Fruit fly (Drosophila melanogaster) whole organism, embryonic: ENCODE measurements around the gene Dlg5.

Source experiments
- Aef1 ChIP-seq: fragments of 200-800 bp; sonication (Bioruptor generic); IDR thresholded peaks from 3 replicates; pipeline ENCODE4 v1.3.6; 2022; ENCODE audit warnings: missing biosample characterization, missing genetic modification characterization
- Antp ChIP-seq: fragments of 200-800 bp; sonication (Bioruptor generic); optimal IDR thresholded peaks from 3 replicates; lab custom pipeline; 2016; ENCODE audit warnings: missing biosample characterization, missing genetic modification characterization
- Awh ChIP-seq: fragments of 200-800 bp; sonication (Bioruptor generic); IDR thresholded peaks from 2 replicates; pipeline ENCODE4, ENCODE4 v1.3.6; 2022; ENCODE audit warnings: missing biosample characterization, missing genetic modification characterization
- Bdp1 ChIP-seq: fragments of 200-800 bp; sonication (Bioruptor generic); optimal IDR thresholded peaks from 3 replicates; lab custom pipeline; 2016; ENCODE audit warnings: missing biosample characterization, missing genetic modification characterization
- CG10147 ChIP-seq: fragments of 200-800 bp; sonication (Bioruptor generic); optimal IDR thresholded peaks from 2 replicates; lab custom pipeline; 2019; ENCODE audit warnings: missing biosample characterization, mild to moderate bottlenecking, missing genetic modification characterization, moderate library complexity
- CG11504 ChIP-seq: fragments of 200-800 bp; sonication (Bioruptor generic); optimal IDR thresholded peaks from 3 replicates; lab custom pipeline; 2019; ENCODE audit warnings: missing biosample characterization, mild to moderate bottlenecking, missing genetic modification characterization, moderate library complexity
- CG12299 ChIP-seq: fragments of 200-800 bp; sonication (Bioruptor generic); optimal IDR thresholded peaks from 2 replicates; lab custom pipeline; 2018; ENCODE audit warnings: missing biosample characterization, mild to moderate bottlenecking, missing genetic modification characterization
- CG15514 ChIP-seq: fragments of 200-800 bp; sonication (Bioruptor generic); optimal IDR thresholded peaks from 3 replicates; lab custom pipeline; 2017; ENCODE audit warnings: missing biosample characterization, missing genetic modification characterization, mild to moderate bottlenecking, moderate library complexity, missing genetic modification reagents
- CG15696 ChIP-seq: fragments of 200-800 bp; sonication (Bioruptor generic); optimal IDR thresholded peaks from 2 replicates; lab custom pipeline; 2019; ENCODE audit warnings: missing biosample characterization, mild to moderate bottlenecking, missing genetic modification characterization, moderate library complexity
- CG17361 ChIP-seq: fragments of 200-800 bp; sonication (Bioruptor generic); IDR thresholded peaks from 3 replicates; pipeline ENCODE4 v1.3.6; 2022; ENCODE audit warnings: missing biosample characterization, missing genetic modification characterization
- CG2678 ChIP-seq: fragments of 200-800 bp; sonication (Bioruptor generic); optimal IDR thresholded peaks from 3 replicates; lab custom pipeline; 2019; ENCODE audit warnings: missing biosample characterization, mild to moderate bottlenecking, missing genetic modification characterization, moderate library complexity
- CG2875 ChIP-seq: fragments of 200-800 bp; sonication (Bioruptor generic); optimal IDR thresholded peaks from 2 replicates; lab custom pipeline; 2017; ENCODE audit warnings: missing biosample characterization, mild to moderate bottlenecking, missing genetic modification characterization, missing genetic modification reagents
- CG32532 ChIP-seq: fragments of 200-800 bp; sonication (Bioruptor generic); IDR thresholded peaks from 2 replicates; pipeline ENCODE4 v1.3.6; 2022; ENCODE audit warnings: missing biosample characterization, missing genetic modification characterization
- CG32767 ChIP-seq: fragments of 200-800 bp; sonication (Bioruptor generic); IDR thresholded peaks from 2 replicates; pipeline ENCODE4 v1.3.6; 2022; ENCODE audit warnings: missing biosample characterization, missing genetic modification characterization
- CG32772 ChIP-seq: fragments of 200-800 bp; sonication (Bioruptor generic); IDR thresholded peaks from 2 replicates; pipeline ENCODE4 v1.3.6; 2022; ENCODE audit warnings: missing biosample characterization, missing genetic modification characterization
- CG34224 ChIP-seq: fragments of 200-800 bp; sonication (Bioruptor generic); IDR thresholded peaks from 3 replicates; pipeline ENCODE4 v1.3.6; 2022; ENCODE audit warnings: missing biosample characterization, missing genetic modification characterization; ENCODE audit not compliant: partially characterized antibody
- CG4282 ChIP-seq: fragments of 200-800 bp; sonication (Bioruptor generic); optimal IDR thresholded peaks from 2 replicates; lab custom pipeline; 2016; ENCODE audit warnings: missing biosample characterization, missing genetic modification characterization
- CG4707 ChIP-seq: fragments of 200-800 bp; sonication (Bioruptor generic); optimal IDR thresholded peaks from 2 replicates; lab custom pipeline; 2018; ENCODE audit warnings: missing biosample characterization, mild to moderate bottlenecking, missing genetic modification characterization, moderate library complexity
- CG7271 ChIP-seq: fragments of 200-800 bp; sonication (Bioruptor generic); optimal IDR thresholded peaks from 2 replicates; lab custom pipeline; 2018; ENCODE audit warnings: missing biosample characterization, mild to moderate bottlenecking, missing genetic modification characterization, moderate library complexity
- CG7928 ChIP-seq: fragments of 200-800 bp; sonication (Bioruptor generic); optimal IDR thresholded peaks from 2 replicates; lab custom pipeline; 2017; ENCODE audit warnings: missing biosample characterization, mild to moderate bottlenecking, missing genetic modification characterization
- CG8478 ChIP-seq: fragments of >200 bp; optimal IDR thresholded peaks from 2 replicates; lab custom pipeline; 2018
- Dek ChIP-seq: fragments of 200-800 bp; sonication (Bioruptor generic); optimal IDR thresholded peaks from 3 replicates; lab custom pipeline; 2019; ENCODE audit warnings: missing biosample characterization, mild to moderate bottlenecking, missing genetic modification characterization, moderate library complexity
- Dll ChIP-seq: fragments of 200-800 bp; sonication (Bioruptor generic); IDR thresholded peaks from 4 replicates; pipeline ENCODE4 v1.3.6; 2022; ENCODE audit warnings: missing biosample characterization, missing genetic modification characterization; ENCODE audit not compliant: partially characterized antibody
- Doc3 ChIP-seq: fragments of 200-800 bp; sonication (Bioruptor generic); IDR thresholded peaks from 3 replicates; pipeline ENCODE4 v1.3.6; 2022; ENCODE audit warnings: missing biosample characterization, missing genetic modification characterization; ENCODE audit not compliant: partially characterized antibody
- GATAe ChIP-seq: fragments of 200-800 bp; sonication (Bioruptor generic); conservative IDR thresholded peaks from 2 replicates; pipeline ENCODE4 v1.3.6; 2022; ENCODE audit warnings: missing biosample characterization, missing genetic modification characterization
- Hand ChIP-seq: fragments of 200-800 bp; sonication (Bioruptor generic); optimal IDR thresholded peaks from 2 replicates; lab custom pipeline; 2017; ENCODE audit warnings: mild to moderate bottlenecking, missing biosample characterization, missing genetic modification reagents, missing genetic modification characterization
- Hr51 ChIP-seq, 2 experiments: fragments of 200-800 bp; sonication (Bioruptor generic); optimal IDR thresholded peaks; 2 replicates in 1 of 2; 3 replicates in 1 of 2; lab custom pipeline; 2016 to 2018; ENCODE audit warnings: missing biosample characterization in 2 of 2, missing genetic modification characterization in 2 of 2, mild to moderate bottlenecking in 1 of 2, moderate library complexity in 1 of 2
- MTF-1 ChIP-seq: fragments of 200-800 bp; sonication (Bioruptor generic); optimal IDR thresholded peaks from 2 replicates; lab custom pipeline; 2018; ENCODE audit warnings: missing biosample characterization, mild to moderate bottlenecking, missing genetic modification characterization, borderline replicate concordance
- Meics ChIP-seq: fragments of 200-800 bp; sonication (Bioruptor generic); optimal IDR thresholded peaks from 2 replicates; lab custom pipeline; 2017; ENCODE audit warnings: missing biosample characterization, mild to moderate bottlenecking, missing genetic modification characterization
- Nf-YB ChIP-seq: fragments of 200-800 bp; sonication (Bioruptor generic); optimal IDR thresholded peaks from 3 replicates; lab custom pipeline; 2019; ENCODE audit warnings: missing biosample characterization, mild to moderate bottlenecking, missing genetic modification characterization, moderate library complexity
- Opbp ChIP-seq: fragments of 200-800 bp; sonication (Bioruptor generic); IDR thresholded peaks from 3 replicates; pipeline ENCODE4 v1.3.6; 2022; ENCODE audit warnings: missing biosample characterization, missing genetic modification characterization; ENCODE audit not compliant: partially characterized antibody
- Side ChIP-seq: fragments of 200-800 bp; sonication (Bioruptor generic); optimal IDR thresholded peaks from 2 replicates; lab custom pipeline; 2016; ENCODE audit warnings: missing biosample characterization, missing genetic modification characterization
- Vsx1 ChIP-seq: fragments of 200-800 bp; sonication (Bioruptor generic); optimal IDR thresholded peaks from 2 replicates; lab custom pipeline; 2017; ENCODE audit warnings: missing biosample characterization, mild to moderate bottlenecking, missing genetic modification characterization, missing genetic modification reagents
- ap ChIP-seq: fragments of 200-800 bp; sonication (Bioruptor generic); IDR thresholded peaks from 2 replicates; pipeline ENCODE4 v1.3.6; 2022; ENCODE audit warnings: missing biosample characterization, missing genetic modification characterization
- ato ChIP-seq: fragments of 200-800 bp; sonication (Bioruptor generic); IDR thresholded peaks from 2 replicates; pipeline ENCODE4 v1.3.6; 2022; ENCODE audit warnings: missing biosample characterization, missing genetic modification characterization; ENCODE audit not compliant: partially characterized antibody
- az2 ChIP-seq: fragments of 200-800 bp; sonication (Bioruptor generic); optimal IDR thresholded peaks from 3 replicates; lab custom pipeline; 2016; ENCODE audit warnings: missing biosample characterization, missing genetic modification characterization
- bsh ChIP-seq, 2 experiments: fragments of 200-800 bp; sonication (Bioruptor generic); optimal IDR thresholded peaks; 2 replicates each; lab custom pipeline; 2017 to 2018; ENCODE audit warnings: mild to moderate bottlenecking in 2 of 2, missing biosample characterization in 2 of 2, missing genetic modification characterization in 2 of 2, moderate library complexity in 1 of 2
- dysf ChIP-seq: fragments of 200-800 bp; sonication (Bioruptor generic); IDR thresholded peaks from 3 replicates; pipeline ENCODE4 v1.3.6; 2022; ENCODE audit warnings: missing biosample characterization, missing genetic modification characterization
- fru ChIP-seq: fragments of >200 bp; optimal IDR thresholded peaks from 2 replicates; lab custom pipeline; 2017
- her ChIP-seq: fragments of 200-800 bp; sonication (Bioruptor generic); optimal IDR thresholded peaks from 2 replicates; lab custom pipeline; 2016; ENCODE audit warnings: missing biosample characterization, missing genetic modification characterization
- kah ChIP-seq: fragments of 200-800 bp; sonication (Bioruptor generic); optimal IDR thresholded peaks from 2 replicates; lab custom pipeline; 2018; ENCODE audit warnings: missing biosample characterization, mild to moderate bottlenecking, missing genetic modification characterization
- maf-S ChIP-seq: fragments of 200-800 bp; sonication (Bioruptor generic); optimal IDR thresholded peaks from 2 replicates; lab custom pipeline; 2016; ENCODE audit warnings: missing biosample characterization, missing genetic modification characterization
- p53 ChIP-seq: fragments of 200-800 bp; sonication (Bioruptor generic); optimal IDR thresholded peaks from 2 replicates; lab custom pipeline; 2016; ENCODE audit warnings: missing biosample characterization, missing genetic modification characterization
- pan ChIP-seq, 4 experiments: fragments of >200 bp in 3 of 4; fragments of 200-800 bp in 1 of 4; sonication (Bioruptor generic) in 1 of 4; optimal IDR thresholded peaks in 3 of 4; IDR thresholded peaks in 1 of 4; 2 replicates each; pipeline versions ENCODE4 v1.3.6 to Lab custom; 2017 to 2022; ENCODE audit warnings: missing biosample characterization in 2 of 4, missing genetic modification characterization in 2 of 4, mixed read lengths in 1 of 4
- pb ChIP-seq: fragments of 200-800 bp; sonication (Bioruptor generic); optimal IDR thresholded peaks from 3 replicates; lab custom pipeline; 2016; ENCODE audit warnings: missing biosample characterization, missing genetic modification characterization
- peb ChIP-seq: fragments of 200-800 bp; sonication (Bioruptor generic); IDR thresholded peaks from 2 replicates; pipeline ENCODE4 v1.3.6; 2022; ENCODE audit warnings: missing biosample characterization, missing genetic modification characterization
- psq ChIP-seq: fragments of 200-800 bp; sonication (Bioruptor generic); optimal IDR thresholded peaks from 2 replicates; lab custom pipeline; 2017; ENCODE audit warnings: missing biosample characterization, missing genetic modification characterization
- repo ChIP-seq: fragments of 200-800 bp; sonication (Bioruptor generic); optimal IDR thresholded peaks from 2 replicates; lab custom pipeline; 2016; ENCODE audit warnings: missing biosample characterization, missing genetic modification characterization
- sens-2 ChIP-seq: fragments of 200-800 bp; sonication (Bioruptor generic); IDR thresholded peaks from 2 replicates; pipeline ENCODE4 v1.3.6; 2022; ENCODE audit warnings: missing biosample characterization, missing genetic modification characterization
- vnd ChIP-seq: fragments of 200-800 bp; sonication (Bioruptor generic); IDR thresholded peaks from 3 replicates; pipeline ENCODE4 v1.3.6; 2022; ENCODE audit warnings: missing biosample characterization, missing genetic modification characterization; ENCODE audit not compliant: partially characterized antibody

The Dlg5 gene

dm6 chr2L:11498839-11499238 lies 18.0 kb downstream of the Dlg5 start, which contains the start of gene Cog8 (continued):
- TF ChIP-seq her (GFP tag; lab: Kevin White, UChicago), result peak; percentile 43
- TF ChIP-seq Side (GFP tag; lab: Kevin White, UChicago), result no peak
- TF ChIP-seq CG15696 (tag; lab: Kevin White, UChicago), result peak; percentile 17
- TF ChIP-seq CG7271 (tag; lab: Kevin White, UChicago), result no peak
- no peak for TF ChIP-seq fru (lab: Kevin White, UChicago)
- TF ChIP-seq CG32532 (GFP tag; lab: Robert Waterston, UW), result peak; percentile 18; the same call in 1 of the 2 replicates
- TF ChIP-seq repo (GFP tag; lab: Kevin White, UChicago), result peak; percentile 24
- TF ChIP-seq CG15514 (GFP tag; lab: Kevin White, UChicago), result peak; percentile 48
- no peak for TF ChIP-seq CG32767 (GFP tag; lab: Robert Waterston, UW)
- no peak for TF ChIP-seq Opbp (GFP tag; lab: Robert Waterston, UW)
- peak; percentile 36 for TF ChIP-seq Dek (tag; lab: Kevin White, UChicago)
- peak; percentile 52 for TF ChIP-seq maf-S (GFP tag; lab: Kevin White, UChicago)
- TF ChIP-seq psq, result no peak
- TF ChIP-seq MTF-1 (GFP tag; lab: Kevin White, UChicago), result no peak
- no peak for TF ChIP-seq CG10147 (GFP tag; lab: Kevin White, UChicago)
- peak; percentile 29; the same call in 2 of the 4 replicates for TF ChIP-seq Dll (GFP tag; lab: Robert Waterston, UW)
- TF ChIP-seq Doc3 (GFP tag; lab: Robert Waterston, UW), result no peak
- no peak for TF ChIP-seq CG32772 (GFP tag; lab: Robert Waterston, UW)
- no peak for TF ChIP-seq pb (GFP tag; lab: Kevin White, UChicago)
- TF ChIP-seq Vsx1 (GFP tag; lab: Kevin White, UChicago), result no peak
- TF ChIP-seq p53 (GFP tag; lab: Kevin White, UChicago), result peak; percentile 23
- no peak for TF ChIP-seq sens-2
- no peak for TF ChIP-seq kah
- peak; percentile 74 for TF ChIP-seq Antp (GFP tag; lab: Kevin White, UChicago)
- peak; percentile 48 for TF ChIP-seq az2 (GFP tag; lab: Kevin White, UChicago)
- no peak for TF ChIP-seq CG34224
- peak; percentile 43 for TF ChIP-seq Aef1 (GFP tag; lab: Robert Waterston, UW)
- TF ChIP-seq pan (optimal IDR thresholded peaks at IDR 0.05; lab: Kevin White, UChicago), result no peak
- peak in 1 of 2 experiments; percentile 40 for TF ChIP-seq pan (GFP tag; optimal IDR thresholded peaks at IDR 0.05 in 1 of 2, IDR thresholded peaks at IDR 0.05 in 1 of 2)
- no peak for TF ChIP-seq peb
- TF ChIP-seq Meics (GFP tag; lab: Kevin White, UChicago), result peak; percentile 0
- TF ChIP-seq Bdp1 (GFP tag; lab: Kevin White, UChicago), result no peak
- peak; percentile 52 to 69 for TF ChIP-seq Hr51 (GFP tag; optimal IDR thresholded peaks at IDR 0.05; lab: Kevin White, UChicago)
- TF ChIP-seq CG4282 (GFP tag; lab: Kevin White, UChicago), result no peak
- no peak for TF ChIP-seq Awh
- TF ChIP-seq CG11504, result peak; percentile 45
- TF ChIP-seq bsh (GFP tag; optimal IDR thresholded peaks at IDR 0.05; lab: Kevin White, UChicago), result peak in 1 of 2 experiments; percentile 18
- TF ChIP-seq vnd (GFP tag; lab: Robert Waterston, UW), result no peak
- TF ChIP-seq CG17361, result peak; percentile 46; the same call in 1 of the 3 replicates
- no peak for TF ChIP-seq ap
- no peak for TF ChIP-seq CG2875 (GFP tag; lab: Kevin White, UChicago)
- TF ChIP-seq CG8478 (lab: Kevin White, UChicago), result no peak
- no peak for TF ChIP-seq Nf-YB (GFP tag; lab: Kevin White, UChicago)
- TF ChIP-seq CG12299, result no peak
- TF ChIP-seq CG4707 (GFP tag; lab: Kevin White, UChicago), result no peak
- TF ChIP-seq Hand (GFP tag; lab: Kevin White, UChicago), result no peak
- no peak for TF ChIP-seq GATAe (GFP tag; lab: Robert Waterston, UW)
- no peak for TF ChIP-seq CG7928 (GFP tag; lab: Kevin White, UChicago)
- TF ChIP-seq CG2678 (tag; lab: Kevin White, UChicago), result peak; percentile 31
- TF ChIP-seq dysf (GFP tag; lab: Robert Waterston, UW), result no peak; the same call in 2 of the 3 replicates
- no peak for TF ChIP-seq ato (GFP tag; lab: Robert Waterston, UW)
